Worm (Caenorhabditis elegans) whole organism, midembryonic: ENCODE measurements around the gene C37C3.2.

ENCODE experiments used
- cog-1 ChIP-seq: sonication (generic microtip); optimal IDR thresholded peaks from 2 replicates; lab custom pipeline; 2016; ENCODE audit warnings: missing genetic modification characterization, missing compliant biosample characterization
- flt-1 ChIP-seq: fragments of 200-800 bp; sonication (Bioruptor generic); IDR thresholded peaks from 2 replicates; pipeline ENCODE4 v1.3.6; 2022; ENCODE audit warnings: missing genetic modification characterization, missing compliant biosample characterization
- klf-2 ChIP-seq: fragments of 200-800 bp; sonication (Bioruptor generic); conservative IDR thresholded peaks from 2 replicates; pipeline ENCODE4 v1.3.6; 2022; ENCODE audit warnings: missing genetic modification reagents, missing genetic modification characterization, missing compliant biosample characterization
- med-1 ChIP-seq: sonication (generic microtip); optimal IDR thresholded peaks from 2 replicates; lab custom pipeline; 2017; ENCODE audit warnings: missing genetic modification characterization, mild to moderate bottlenecking, missing compliant biosample characterization, antibody characterized with exemption, missing genetic modification reagents; ENCODE audit not compliant: insufficient read depth
- ref-1 ChIP-seq: fragments of 200-800 bp; sonication (Bioruptor generic); conservative IDR thresholded peaks from 2 replicates; pipeline ENCODE4 v1.3.6; 2022; ENCODE audit warnings: missing genetic modification reagents, missing genetic modification characterization, missing compliant biosample characterization

DNA sequence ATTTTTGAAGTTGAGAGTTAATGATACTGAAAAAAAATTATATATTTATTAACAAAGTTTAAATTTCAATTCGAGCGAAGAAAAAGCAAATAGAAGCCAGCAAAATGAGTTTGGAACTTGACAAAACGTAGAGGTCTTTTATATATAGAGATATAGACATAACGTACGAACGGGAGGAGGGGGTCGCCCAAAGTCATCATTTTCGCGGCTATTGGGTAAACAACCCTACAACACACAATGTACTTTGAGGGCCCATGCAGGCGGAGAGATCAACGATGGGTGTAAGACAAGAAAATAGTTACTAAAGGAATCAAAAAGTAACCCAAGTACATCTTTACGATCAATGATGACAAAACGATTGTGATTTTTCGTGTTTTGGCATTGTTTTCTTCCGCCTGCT, 44.0 kb upstream of the C37C3.2 start, which contains the start of gene ZK742.4:
- TF ChIP-seq med-1 (GFP tag; lab: Kevin White, UChicago): no peak
- no peak for TF ChIP-seq flt-1 (GFP tag; lab: Robert Waterston, UW)
- no peak for TF ChIP-seq klf-2
- TF ChIP-seq ref-1 (GFP tag; lab: Robert Waterston, UW): no peak
- no peak for TF ChIP-seq cog-1 (tag; lab: Kevin White, UChicago)
